Worm (Caenorhabditis elegans) whole organism, late embryonic: ENCODE data around the gene nud-1.

Source experiments
- C08G9.2 ChIP-seq: sonication (generic microtip); optimal IDR thresholded peaks from 2 replicates; lab custom pipeline; 2016; ENCODE audit warnings: mild to moderate bottlenecking, missing genetic modification characterization, moderate library complexity, missing compliant biosample characterization
- C38D4.7 ChIP-seq: fragments of 200-800 bp; sonication (Bioruptor generic); optimal IDR thresholded peaks from 2 replicates; lab custom pipeline; 2018; ENCODE audit warnings: mild to moderate bottlenecking, missing genetic modification characterization, moderate library complexity, missing compliant biosample characterization
- F13H6.1 ChIP-seq: sonication (generic microtip); optimal IDR thresholded peaks from 2 replicates; lab custom pipeline; 2016; ENCODE audit warnings: missing genetic modification characterization, missing compliant biosample characterization
- K02D7.2 ChIP-seq: sonication (generic microtip); optimal IDR thresholded peaks from 2 replicates; lab custom pipeline; 2017; ENCODE audit warnings: mild to moderate bottlenecking, missing genetic modification characterization, missing compliant biosample characterization
- T23F11.4 ChIP-seq: fragments of 200-800 bp; sonication (Bioruptor generic); optimal IDR thresholded peaks from 2 replicates; lab custom pipeline; 2018; ENCODE audit warnings: mild to moderate bottlenecking, missing genetic modification characterization, missing compliant biosample characterization
- ceh-19 ChIP-seq: fragments of 200-800 bp; sonication (Bioruptor generic); optimal IDR thresholded peaks from 2 replicates; lab custom pipeline; 2018; ENCODE audit warnings: mild to moderate bottlenecking, missing genetic modification characterization, missing compliant biosample characterization
- ceh-2 ChIP-seq: sonication (generic microtip); optimal IDR thresholded peaks from 2 replicates; lab custom pipeline; 2016; ENCODE audit warnings: missing genotype, missing genetic modification characterization, missing compliant biosample characterization
- ceh-22 ChIP-seq: sonication (generic microtip); optimal IDR thresholded peaks from 2 replicates; lab custom pipeline; 2017; ENCODE audit warnings: missing biosample characterization, missing genetic modification characterization
- ceh-31 ChIP-seq: sonication (generic microtip); optimal IDR thresholded peaks from 2 replicates; lab custom pipeline; 2016; ENCODE audit warnings: missing genetic modification characterization, missing compliant biosample characterization
- ceh-34 ChIP-seq: sonication (generic microtip); optimal IDR thresholded peaks from 2 replicates; lab custom pipeline; 2016; ENCODE audit warnings: mild to moderate bottlenecking, missing genetic modification characterization, missing compliant biosample characterization
- ceh-45 ChIP-seq: fragments of 200-800 bp; sonication (Bioruptor generic); IDR thresholded peaks from 2 replicates; pipeline ENCODE4 v1.3.6; 2022; ENCODE audit warnings: missing genetic modification reagents, missing genetic modification characterization, missing compliant biosample characterization
- elt-4 ChIP-seq: sonication (generic microtip); optimal IDR thresholded peaks from 2 replicates; lab custom pipeline; 2016; ENCODE audit warnings: missing genetic modification characterization, missing compliant biosample characterization
- ets-4 ChIP-seq: sonication (generic microtip); optimal IDR thresholded peaks from 2 replicates; lab custom pipeline; 2016; ENCODE audit warnings: missing genetic modification characterization, missing compliant biosample characterization
- eyg-1 ChIP-seq: sonication (generic microtip); optimal IDR thresholded peaks from 2 replicates; lab custom pipeline; 2016; ENCODE audit warnings: missing genotype, missing genetic modification characterization, missing compliant biosample characterization
- fax-1 ChIP-seq: sonication (generic microtip); optimal IDR thresholded peaks from 2 replicates; lab custom pipeline; 2016; ENCODE audit warnings: missing genotype, missing genetic modification characterization, missing compliant biosample characterization
- fkh-6 ChIP-seq: sonication (generic microtip); optimal IDR thresholded peaks from 2 replicates; lab custom pipeline; 2016; ENCODE audit warnings: missing genetic modification characterization, missing compliant biosample characterization
- gmeb-2 ChIP-seq: sonication (generic microtip); optimal IDR thresholded peaks from 2 replicates; lab custom pipeline; 2016; ENCODE audit warnings: missing genetic modification characterization, inconsistent platforms, missing compliant biosample characterization
- hlh-15 ChIP-seq: sonication (generic microtip); optimal IDR thresholded peaks from 2 replicates; lab custom pipeline; 2016; ENCODE audit warnings: missing genetic modification characterization, missing compliant biosample characterization
- hlh-30 ChIP-seq: sonication (generic microtip); optimal IDR thresholded peaks from 2 replicates; lab custom pipeline; 2017; ENCODE audit warnings: antibody characterized with exemption, missing genetic modification characterization, missing compliant biosample characterization; ENCODE audit not compliant: insufficient read depth
- hlh-6 ChIP-seq: sonication (generic microtip); optimal IDR thresholded peaks from 2 replicates; lab custom pipeline; 2016; ENCODE audit warnings: missing genotype, missing genetic modification characterization, missing compliant biosample characterization
- hlh-8 ChIP-seq: sonication (generic microtip); optimal IDR thresholded peaks from 2 replicates; lab custom pipeline; 2016; ENCODE audit warnings: missing genotype, missing genetic modification characterization, missing compliant biosample characterization
- madf-2 ChIP-seq: sonication (generic microtip); optimal IDR thresholded peaks from 2 replicates; lab custom pipeline; 2017; ENCODE audit warnings: missing genetic modification characterization, missing compliant biosample characterization
- nhr-232 ChIP-seq: sonication (generic microtip); optimal IDR thresholded peaks from 2 replicates; lab custom pipeline; 2016; ENCODE audit warnings: missing genetic modification characterization, missing compliant biosample characterization
- npax-4 ChIP-seq: sonication (generic microtip); optimal IDR thresholded peaks from 2 replicates; lab custom pipeline; 2016; ENCODE audit warnings: missing genetic modification characterization, missing compliant biosample characterization
- odd-2 ChIP-seq: sonication (generic microtip); optimal IDR thresholded peaks from 2 replicates; lab custom pipeline; 2017; ENCODE audit warnings: antibody characterized with exemption, mild to moderate bottlenecking, missing genetic modification characterization, missing compliant biosample characterization
- pha-4 ChIP-seq: fragments of 150-350 bp; optimal IDR thresholded peaks from 2 replicates; lab custom pipeline; 2018; ENCODE audit warnings: missing biosample characterization, missing genetic modification reagents, missing genetic modification characterization
- ref-2 ChIP-seq: sonication (generic microtip); optimal IDR thresholded peaks from 2 replicates; lab custom pipeline; 2016; ENCODE audit warnings: missing genetic modification characterization, missing compliant biosample characterization
- sdc-2 ChIP-seq: sonication (generic microtip); optimal IDR thresholded peaks from 2 replicates; lab custom pipeline; 2016; ENCODE audit warnings: missing genotype, missing genetic modification characterization, missing compliant biosample characterization
- syd-9 ChIP-seq: sonication (generic microtip); optimal IDR thresholded peaks from 2 replicates; lab custom pipeline; 2016; ENCODE audit warnings: mild to moderate bottlenecking, missing genetic modification characterization, moderate library complexity, missing compliant biosample characterization
- tbx-2 ChIP-seq: sonication (generic microtip); optimal IDR thresholded peaks from 2 replicates; lab custom pipeline; 2016; ENCODE audit warnings: missing genetic modification characterization, missing compliant biosample characterization
- tbx-7 ChIP-seq: sonication (generic microtip); optimal IDR thresholded peaks from 2 replicates; lab custom pipeline; 2016; ENCODE audit warnings: missing genotype, missing genetic modification characterization, missing compliant biosample characterization
- ttx-3 ChIP-seq: sonication (generic microtip); optimal IDR thresholded peaks from 2 replicates; lab custom pipeline; 2016; ENCODE audit warnings: missing genetic modification reagents, missing genetic modification characterization, missing compliant biosample characterization
- unc-42 ChIP-seq: sonication (generic microtip); optimal IDR thresholded peaks from 2 replicates; lab custom pipeline; 2016; ENCODE audit warnings: missing genotype, missing genetic modification characterization, missing compliant biosample characterization
- unc-55 ChIP-seq: sonication (generic microtip); optimal IDR thresholded peaks from 2 replicates; lab custom pipeline; 2017; ENCODE audit warnings: missing biosample characterization, missing genetic modification reagents, missing genetic modification characterization
- zip-5 ChIP-seq: sonication (generic microtip); optimal IDR thresholded peaks from 2 replicates; lab custom pipeline; 2016; ENCODE audit warnings: missing genetic modification characterization, missing compliant biosample characterization
- ztf-16 ChIP-seq: sonication (generic microtip); optimal IDR thresholded peaks from 2 replicates; lab custom pipeline; 2017; ENCODE audit warnings: missing genetic modification characterization, missing compliant biosample characterization

Gene nud-1

DNA sequence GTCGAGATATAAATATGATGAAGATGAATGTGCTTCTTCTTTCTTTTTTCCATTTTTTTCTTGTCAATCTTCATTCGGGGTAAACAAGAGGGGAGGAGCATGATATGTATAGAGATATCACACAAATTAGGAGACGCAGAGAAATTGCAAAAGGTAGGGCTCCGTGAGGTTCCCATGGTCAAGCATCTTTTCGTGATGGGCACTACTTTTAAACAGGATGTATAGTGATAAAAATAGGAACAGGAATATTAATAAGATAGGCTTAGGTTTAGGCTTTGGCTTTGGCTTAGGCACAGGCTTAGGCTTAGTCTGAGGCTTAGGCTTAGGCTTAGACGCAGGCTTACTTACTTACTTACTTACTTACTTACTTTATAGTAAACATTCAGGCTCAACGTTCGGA is 16.6 kb upstream of the nud-1 start, which contains the start of gene F53A2.1:
TSS of gene F53A2.1 (minus strand) at position 101 of the 400 bp plus-strand sequence.
- TF ChIP-seq K02D7.2 (tag; lab: Kevin White, UChicago) (no peak), zip-5 (tag; lab: Kevin White, UChicago) (no peak), nhr-232 (tag; lab: Kevin White, UChicago) (no peak), ttx-3 (tag; lab: Kevin White, UChicago) (no peak), hlh-8 (tag; lab: Kevin White, UChicago) (no peak), C08G9.2 (no peak), ceh-45 (GFP tag; lab: Robert Waterston, UW) (no peak), npax-4 (tag; lab: Kevin White, UChicago) (no peak), fkh-6 (no peak), odd-2 (no peak), C38D4.7 (GFP tag; lab: Kevin White, UChicago) (no peak), syd-9 (tag; lab: Kevin White, UChicago) (no peak), ceh-22 (tag; lab: Kevin White, UChicago) (no peak), gmeb-2 (tag; lab: Kevin White, UChicago) (no peak)

DNA sequence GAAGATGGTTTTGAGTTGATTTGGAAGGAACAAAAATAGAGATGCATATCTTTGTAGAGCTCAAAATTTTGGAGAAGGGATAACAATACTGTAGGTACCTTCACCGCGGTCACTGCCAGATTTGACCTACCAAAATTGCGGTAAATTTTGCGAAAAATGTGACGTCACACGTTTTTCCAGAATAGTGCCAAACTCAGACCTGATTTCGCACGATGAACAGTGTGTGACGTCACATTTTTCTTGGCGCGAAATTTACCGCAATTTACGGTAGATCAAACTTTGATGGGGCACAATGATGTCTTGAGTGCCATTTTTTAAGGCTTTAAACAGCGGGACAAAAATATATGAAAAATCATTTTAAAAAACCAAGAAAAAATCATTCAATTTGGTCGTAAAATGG is 12.4 kb upstream of the nud-1 start:
- no peak for TF ChIP-seq gmeb-2 (tag; lab: Kevin White, UChicago)
- no peak for TF ChIP-seq hlh-8 (tag; lab: Kevin White, UChicago)
- TF ChIP-seq ztf-16 = no peak
- TF ChIP-seq hlh-6 = no peak
- TF ChIP-seq ceh-19 = no peak
- no peak for TF ChIP-seq ref-2 (tag; lab: Kevin White, UChicago)
- no peak for TF ChIP-seq ceh-2 (tag; lab: Kevin White, UChicago)
- no peak for TF ChIP-seq zip-5 (tag; lab: Kevin White, UChicago)
- no peak for TF ChIP-seq elt-4 (tag; lab: Kevin White, UChicago)
- TF ChIP-seq hlh-15 (tag; lab: Kevin White, UChicago) = no peak
- TF ChIP-seq sdc-2 (tag; lab: Kevin White, UChicago) = no peak
- TF ChIP-seq tbx-2 (tag; lab: Kevin White, UChicago) = no peak
- no peak for TF ChIP-seq tbx-7 (tag; lab: Kevin White, UChicago)
- TF ChIP-seq, all 69 proteins: peak for 0

ce11 chrIII:13333754-13334153 is 7.6 kb upstream of the nud-1 start, which contains the start of gene sdz-20:
TSS of gene sdz-20 (plus strand) at chrIII:13334054.
- TF ChIP-seq ceh-22 (tag; lab: Kevin White, UChicago) (no peak), ets-4 (tag; lab: Kevin White, UChicago) (no peak), tbx-2 (tag; lab: Kevin White, UChicago) (no peak), madf-2 (tag; lab: Kevin White, UChicago) (no peak), gmeb-2 (tag; lab: Kevin White, UChicago) (no peak), unc-55 (GFP tag; lab: Kevin White, UChicago) (no peak), unc-42 (tag; lab: Kevin White, UChicago) (no peak), eyg-1 (no peak), tbx-7 (tag; lab: Kevin White, UChicago) (no peak), ref-2 (tag; lab: Kevin White, UChicago) (no peak), C08G9.2 (no peak), hlh-15 (tag; lab: Kevin White, UChicago) (no peak), ceh-31 (tag; lab: Kevin White, UChicago) (no peak), T23F11.4 (no peak)
- TF ChIP-seq, all 69 proteins: peak for 0

DNA sequence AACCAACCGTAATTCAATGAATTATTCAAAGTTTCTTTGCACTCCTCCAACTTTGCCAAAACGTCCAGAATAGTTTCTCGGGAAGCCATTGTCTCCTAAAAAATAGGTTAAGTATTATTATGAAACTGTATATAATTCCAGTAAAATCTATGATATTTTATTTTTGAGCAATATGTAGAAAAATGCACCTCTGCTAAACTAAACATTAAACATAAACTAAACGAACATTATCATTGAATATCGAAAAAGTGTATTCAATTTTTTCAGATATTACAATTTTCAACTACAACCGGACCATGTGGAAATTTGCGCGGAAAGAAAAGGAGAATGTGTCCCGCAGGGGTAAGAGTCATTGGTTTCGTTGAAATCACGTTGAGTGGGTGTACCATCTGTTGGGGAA is 1.7 kb upstream of the nud-1 start, which contains the start of gene F53A2.3:
TSS of gene F53A2.3 (minus strand) at position 101 of the 400 bp plus-strand sequence.
- TF ChIP-seq F13H6.1 (no peak), madf-2 (tag; lab: Kevin White, UChicago) (no peak), ceh-34 (tag; lab: Kevin White, UChicago) (no peak), hlh-8 (tag; lab: Kevin White, UChicago) (no peak), pha-4 (tag; lab: Kevin White, UChicago) (no peak), fax-1 (tag; lab: Kevin White, UChicago) (no peak), hlh-15 (tag; lab: Kevin White, UChicago) (no peak), hlh-30 (tag; lab: Kevin White, UChicago) (no peak), ceh-19 (no peak)
